Worm (Caenorhabditis elegans): ENCODE data around the gene scl-25.
"Not testable (repeated sequence)": the region's sequence is repeated elsewhere in the genome, so short reads cannot be mapped to it uniquely, and the experiment has no call there.

Gene scl-25

DNA sequence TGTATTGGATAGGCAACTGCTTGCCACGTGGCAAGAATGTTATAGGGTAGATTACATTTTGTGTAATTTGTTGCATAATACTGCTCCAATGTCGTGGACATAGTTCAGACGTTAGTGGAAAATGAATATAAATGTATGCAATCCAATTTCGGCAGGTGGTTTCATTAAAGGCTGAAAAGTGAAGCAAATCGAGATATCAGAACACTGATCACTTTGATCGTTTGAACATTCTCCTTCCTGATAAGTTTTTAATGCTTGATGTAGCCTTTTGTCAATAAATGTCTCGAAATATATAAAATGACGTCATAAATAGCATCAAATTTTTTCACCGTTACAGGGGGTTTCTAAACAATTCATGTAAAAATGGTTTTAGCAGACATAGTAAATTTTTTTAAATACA lies 5.1 kb upstream of the scl-25 start, which contains the start of gene srh-109:
Gene srh-109 (minus strand): TSS at position 101 of the 400 bp plus-strand sequence.
- TF ChIP-seq W03F9.2 (tag; optimal IDR thresholded peaks at IDR 0.05) (no peak), dao-5 (tag; optimal IDR thresholded peaks at IDR 0.05) (no peak), him-1 (tag; optimal IDR thresholded peaks at IDR 0.05) (no peak)

DNA sequence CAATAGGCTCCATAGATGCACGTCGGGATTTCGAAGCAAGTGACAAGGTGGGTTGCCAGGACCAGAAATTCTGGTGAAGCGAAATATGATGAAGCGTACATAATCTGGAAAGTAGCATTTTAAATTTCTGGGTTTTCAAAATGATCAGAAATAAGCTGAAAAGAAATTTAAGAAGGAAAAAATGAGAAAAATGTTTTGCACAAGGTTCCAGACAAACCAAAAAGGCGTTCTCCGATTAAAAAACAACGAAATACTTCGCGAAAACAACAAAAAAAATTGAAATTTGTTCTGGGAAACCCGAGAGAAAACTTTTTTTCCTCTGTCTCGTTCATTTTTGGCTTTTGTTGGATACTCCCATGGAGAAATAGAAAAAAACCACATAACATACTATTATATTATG lies 2.2 kb upstream of the scl-25 start, which contains the start of gene srh-252:
Gene srh-252 (minus strand): TSS at position 101 of the 400 bp plus-strand sequence.
- TF ChIP-seq W03F9.2 (tag; optimal IDR thresholded peaks at IDR 0.05) (no peak), him-1 (tag; optimal IDR thresholded peaks at IDR 0.05) (no peak), dao-5 (tag; optimal IDR thresholded peaks at IDR 0.05) (no peak)

DNA sequence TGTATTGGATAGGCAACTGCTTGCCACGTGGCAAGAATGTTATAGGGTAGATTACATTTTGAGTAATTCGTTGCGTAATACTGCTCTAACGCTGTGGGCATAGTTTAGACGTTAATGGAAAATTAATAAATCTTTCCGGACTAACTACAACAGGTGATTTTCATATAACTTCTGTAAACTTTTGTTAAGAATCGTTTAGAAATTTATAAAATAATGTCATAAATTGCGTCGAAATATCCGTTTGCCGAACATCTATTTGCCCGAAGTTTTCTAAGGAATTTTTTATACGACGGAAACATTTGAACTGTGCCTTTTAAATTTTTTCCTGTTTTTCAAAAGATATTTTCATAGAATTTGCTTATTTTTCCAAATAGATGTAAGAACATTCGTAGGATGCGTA lies 630 bp downstream of the scl-25 start, which contains the start of gene srh-112:
Gene srh-112 (minus strand): TSS at position 101 of the 400 bp plus-strand sequence.
- no peak for TF ChIP-seq W03F9.2 (tag; optimal IDR thresholded peaks at IDR 0.05)
- no peak for TF ChIP-seq him-1 (tag; optimal IDR thresholded peaks at IDR 0.05)
- TF ChIP-seq dao-5 (tag; optimal IDR thresholded peaks at IDR 0.05): no peak

DNA sequence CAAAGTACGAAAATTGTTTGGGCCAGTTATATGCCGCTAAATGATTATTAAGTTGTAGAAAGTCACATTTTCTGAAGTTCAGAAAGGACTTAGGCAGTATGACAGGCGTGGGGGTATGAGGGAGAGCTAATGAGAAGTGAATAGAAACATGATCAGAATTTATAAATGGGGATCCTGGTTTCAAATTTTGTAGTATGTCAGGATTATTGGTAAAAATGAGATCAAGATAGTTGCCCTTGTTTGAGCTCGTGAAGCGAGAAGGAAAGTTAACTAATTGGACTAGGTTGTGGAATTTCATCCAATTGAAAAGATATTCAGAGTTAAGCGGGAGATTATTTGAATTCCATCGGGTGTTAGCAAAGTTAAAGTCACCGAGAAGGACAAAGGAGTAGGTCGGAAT lies 6.9 kb downstream of the scl-25 start:
- TF ChIP-seq dao-5 (tag; optimal IDR thresholded peaks at IDR 0.05) (no peak), W03F9.2 (tag; optimal IDR thresholded peaks at IDR 0.05) (no peak), him-1 (tag; optimal IDR thresholded peaks at IDR 0.05) (no peak)

DNA sequence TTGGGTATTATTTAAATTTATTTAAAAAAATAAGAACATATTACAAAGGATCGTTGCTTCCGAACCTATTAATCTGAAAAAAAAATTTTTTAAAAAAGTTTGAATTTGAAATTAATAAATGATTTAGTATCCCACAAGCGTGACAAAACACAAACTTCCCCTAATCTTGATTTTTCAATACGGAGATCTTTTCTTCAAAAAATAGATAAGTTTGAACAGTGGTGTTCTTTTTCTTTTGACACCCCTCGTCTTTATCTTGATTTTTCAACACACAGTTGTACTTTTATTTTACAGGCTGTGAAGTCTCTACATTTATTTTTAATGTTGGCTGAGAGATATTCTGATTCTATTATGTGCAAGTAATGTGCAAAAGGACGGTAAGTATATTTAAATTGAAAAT lies 10.9 kb downstream of the scl-25 start, which contains the start of gene T19C9.10:
Gene T19C9.10 (plus strand): TSS at position 248 of the 400 bp plus-strand sequence.
- TF ChIP-seq him-1 (tag; optimal IDR thresholded peaks at IDR 0.05) (no peak), dao-5 (tag; optimal IDR thresholded peaks at IDR 0.05) (no peak)

DNA sequence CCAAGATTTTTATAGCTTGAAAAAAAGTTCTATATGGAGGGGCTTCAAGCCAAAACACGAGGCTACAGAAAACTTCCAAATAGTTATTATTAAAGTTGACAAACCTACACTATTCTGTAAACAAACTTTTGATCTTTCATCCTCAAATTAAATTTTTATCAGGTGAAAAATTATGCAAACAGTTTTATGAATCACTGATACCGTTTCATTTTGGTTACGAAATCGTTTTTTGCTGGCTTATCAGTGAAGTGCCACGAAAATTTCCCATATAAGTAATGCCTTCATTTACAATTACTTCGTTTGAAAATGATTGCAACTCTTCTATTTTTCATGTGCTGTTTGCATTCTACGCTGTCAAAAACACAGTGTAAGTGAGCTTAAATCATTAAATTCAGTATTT lies 13.3 kb downstream of the scl-25 start, which contains the start of gene T19C9.8:
Gene T19C9.8 (plus strand): TSS at position 299 of the 400 bp plus-strand sequence.
- TF ChIP-seq him-1 (tag; optimal IDR thresholded peaks at IDR 0.05): no peak
- TF ChIP-seq dao-5 (tag; optimal IDR thresholded peaks at IDR 0.05): no peak
- no peak for TF ChIP-seq W03F9.2 (tag; optimal IDR thresholded peaks at IDR 0.05)

DNA sequence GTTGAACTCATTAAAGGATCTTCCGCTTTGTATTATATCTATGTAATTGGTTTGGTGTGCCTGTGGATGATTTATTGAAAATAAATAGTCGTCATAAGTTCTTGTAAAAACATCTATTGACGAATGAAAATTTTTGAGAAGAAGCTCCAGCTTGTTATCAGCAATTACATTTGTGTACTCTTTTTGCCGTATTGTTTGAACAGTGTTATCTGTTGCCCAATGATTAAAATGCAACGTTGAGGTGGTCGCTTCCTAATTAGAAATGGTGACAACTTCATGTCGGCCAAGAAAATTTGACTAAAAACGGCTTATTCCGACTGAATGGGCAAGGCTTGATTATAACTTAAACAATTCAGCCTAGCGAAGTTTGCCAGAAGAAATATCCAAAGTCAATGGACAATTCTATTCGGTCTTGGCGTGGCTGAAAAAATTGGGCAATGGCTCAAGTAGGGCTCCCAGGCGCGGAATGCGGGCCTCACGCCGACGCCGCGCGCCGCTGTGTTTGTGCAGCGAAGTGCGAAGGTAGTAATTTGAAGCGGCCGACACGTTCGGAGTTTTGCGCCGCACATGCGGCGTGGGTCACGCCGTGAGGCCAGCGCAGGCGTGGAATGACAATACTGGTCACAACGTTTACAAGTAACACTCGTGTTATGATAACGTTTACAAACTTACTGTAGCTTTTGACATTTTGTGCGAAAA lies 15.2 kb downstream of the scl-25 start:
- TF ChIP-seq him-1 (tag; optimal IDR thresholded peaks at IDR 0.05) (no peak), W03F9.2 (tag; optimal IDR thresholded peaks at IDR 0.05) (no peak), dao-5 (tag; optimal IDR thresholded peaks at IDR 0.05) (no peak)

DNA sequence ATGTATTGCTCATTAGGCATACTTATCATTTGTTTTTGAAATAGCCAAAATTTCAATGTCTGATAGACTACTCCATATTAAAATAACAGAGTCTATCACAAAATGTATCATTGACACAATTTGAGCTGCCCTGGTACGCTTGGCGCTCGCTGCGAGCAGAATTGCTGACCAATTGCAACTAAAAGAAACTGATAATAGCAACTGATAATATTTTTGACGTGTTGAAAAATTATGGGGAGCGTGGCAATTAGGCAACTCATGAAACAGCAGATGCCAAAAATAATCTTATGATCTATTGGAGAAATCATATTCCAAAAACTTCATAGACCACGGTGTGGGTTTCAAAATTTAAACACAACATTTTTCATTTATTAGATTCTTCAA lies 15.8 kb downstream of the scl-25 start:
- TF ChIP-seq him-1 (tag; optimal IDR thresholded peaks at IDR 0.05) (no peak), dao-5 (tag; optimal IDR thresholded peaks at IDR 0.05) (no peak), W03F9.2 (tag; optimal IDR thresholded peaks at IDR 0.05) (no peak)

DNA sequence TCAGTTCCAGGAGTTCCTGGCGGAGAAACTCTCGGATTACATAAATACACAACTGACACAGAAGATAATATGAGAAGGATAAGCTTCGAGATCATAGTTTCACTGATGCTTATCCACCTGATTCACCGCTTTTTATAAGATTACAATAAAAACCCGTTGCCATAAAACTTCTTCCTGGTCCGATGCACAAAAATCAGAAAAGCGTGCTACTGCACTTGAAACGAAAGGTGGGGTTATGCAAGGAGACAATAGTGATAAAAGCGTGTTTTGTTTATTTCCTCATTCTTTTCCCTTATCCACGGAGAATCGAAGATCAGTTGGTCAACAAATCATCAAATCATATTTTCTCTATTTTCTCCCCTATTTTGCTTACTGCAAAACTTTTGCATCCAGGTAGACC lies 17.1 kb downstream of the scl-25 start, which contains the start of gene Y68A4B.3:
Gene Y68A4B.3 (minus strand): TSS at position 101 of the 400 bp plus-strand sequence.
- TF ChIP-seq him-1 (tag; optimal IDR thresholded peaks at IDR 0.05) (no peak), W03F9.2 (tag; optimal IDR thresholded peaks at IDR 0.05) (no peak), dao-5 (tag; optimal IDR thresholded peaks at IDR 0.05) (no peak)

DNA sequence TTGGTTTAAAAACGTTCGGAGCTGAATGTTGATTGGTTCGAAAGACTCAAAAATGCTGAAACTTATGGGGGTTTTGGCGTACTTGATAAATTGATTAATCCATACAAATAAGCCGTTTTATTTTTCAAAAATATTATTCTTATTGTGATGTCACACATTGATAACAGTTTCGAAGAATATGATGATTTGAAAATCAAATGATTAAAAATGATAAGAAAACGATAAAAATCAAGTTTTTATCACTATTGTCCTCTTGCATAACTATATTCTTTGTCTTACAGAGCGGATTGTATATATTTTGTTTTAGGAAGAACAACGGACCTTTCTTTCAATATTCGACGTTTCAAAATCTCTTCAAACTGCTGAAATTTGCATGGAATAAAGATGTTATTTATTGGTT lies 17.5 kb downstream of the scl-25 start:
- TF ChIP-seq him-1 (tag; optimal IDR thresholded peaks at IDR 0.05) (no peak), W03F9.2 (tag; optimal IDR thresholded peaks at IDR 0.05) (no peak), dao-5 (tag; optimal IDR thresholded peaks at IDR 0.05) (no peak)

DNA sequence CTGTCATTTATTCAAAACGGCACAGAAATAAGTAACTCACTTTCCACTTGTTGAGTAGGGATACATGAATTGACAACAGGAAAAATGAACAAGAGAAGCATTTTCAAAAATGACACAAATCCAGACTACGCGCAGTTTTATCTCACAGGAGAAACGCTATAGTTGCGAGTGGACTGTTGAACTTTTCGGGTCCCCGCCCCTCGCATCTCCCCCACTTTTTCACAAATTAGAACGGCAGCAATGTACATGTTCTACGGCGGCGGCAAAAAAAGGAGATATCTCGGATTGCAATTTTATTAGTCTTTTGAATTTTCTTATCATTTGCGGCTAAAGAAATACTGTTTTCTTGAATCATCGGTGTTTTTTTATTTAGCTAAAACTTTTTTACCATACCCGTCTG lies 19.9 kb downstream of the scl-25 start, which contains the start of gene clec-242:
Gene clec-242 (minus strand): TSS at position 101 of the 400 bp plus-strand sequence.
- TF ChIP-seq W03F9.2 (tag; optimal IDR thresholded peaks at IDR 0.05) (no peak), dao-5 (tag; optimal IDR thresholded peaks at IDR 0.05) (no peak), him-1 (tag; optimal IDR thresholded peaks at IDR 0.05) (no peak)

DNA sequence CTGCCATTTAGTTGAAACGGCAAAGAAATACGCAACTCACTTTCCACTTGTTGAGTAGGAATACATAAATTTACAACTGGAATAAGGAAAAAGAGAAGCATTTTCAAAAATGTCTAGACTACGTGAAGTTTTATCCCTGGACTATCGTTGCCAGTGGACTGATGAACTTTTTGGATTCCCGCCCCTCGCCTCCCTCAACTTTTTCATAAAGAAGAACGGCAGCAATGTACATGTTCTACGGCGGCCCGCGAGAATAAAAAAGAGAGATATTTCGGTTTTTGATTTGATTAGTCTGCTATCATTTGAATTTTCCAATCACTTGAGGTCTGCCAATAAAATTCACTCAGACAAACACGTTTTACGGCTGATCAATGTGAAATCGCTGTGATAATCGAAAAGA lies 23.4 kb downstream of the scl-25 start, which contains the start of gene clec-243:
Gene clec-243 (minus strand): TSS at position 101 of the 400 bp plus-strand sequence.
- TF ChIP-seq him-1 (tag; optimal IDR thresholded peaks at IDR 0.05) (no peak), dao-5 (tag; optimal IDR thresholded peaks at IDR 0.05) (no peak), W03F9.2 (tag; optimal IDR thresholded peaks at IDR 0.05) (no peak)

DNA sequence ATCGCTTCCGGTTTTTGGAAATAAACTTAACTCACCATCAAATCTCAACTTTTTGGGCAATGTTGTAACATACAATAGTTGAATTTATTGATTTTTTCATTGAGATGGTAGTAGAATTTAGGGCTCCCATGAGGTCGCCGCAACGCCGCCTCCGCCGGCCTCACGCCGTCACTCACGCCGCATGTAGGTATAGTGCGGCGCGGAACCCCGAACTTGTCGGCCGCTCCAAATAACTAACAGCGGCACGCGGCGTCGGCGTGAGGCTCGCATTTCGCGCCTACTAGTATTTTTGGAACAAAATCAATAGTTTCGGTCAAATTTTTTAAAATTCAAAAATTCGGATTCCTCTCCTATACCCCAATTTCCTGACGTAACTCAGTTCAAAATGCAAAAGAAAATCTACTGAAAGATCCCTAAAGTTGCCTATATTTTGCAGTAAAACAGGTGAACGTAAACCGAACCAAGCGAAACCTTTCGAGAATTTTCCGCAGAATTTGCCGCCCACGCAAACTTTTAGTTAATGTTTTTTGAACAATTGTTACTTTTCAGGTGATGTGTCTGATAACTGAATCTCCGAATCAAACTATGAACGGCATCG lies 26.0 kb downstream of the scl-25 start, which contains the start of gene Y61B8A.6:
Gene Y61B8A.6 (plus strand): TSS at position 548 of the 598 bp plus-strand sequence.
- TF ChIP-seq W03F9.2 (tag; optimal IDR thresholded peaks at IDR 0.05) (no peak), him-1 (tag; optimal IDR thresholded peaks at IDR 0.05) (no peak), dao-5 (tag; optimal IDR thresholded peaks at IDR 0.05) (no peak)

DNA sequence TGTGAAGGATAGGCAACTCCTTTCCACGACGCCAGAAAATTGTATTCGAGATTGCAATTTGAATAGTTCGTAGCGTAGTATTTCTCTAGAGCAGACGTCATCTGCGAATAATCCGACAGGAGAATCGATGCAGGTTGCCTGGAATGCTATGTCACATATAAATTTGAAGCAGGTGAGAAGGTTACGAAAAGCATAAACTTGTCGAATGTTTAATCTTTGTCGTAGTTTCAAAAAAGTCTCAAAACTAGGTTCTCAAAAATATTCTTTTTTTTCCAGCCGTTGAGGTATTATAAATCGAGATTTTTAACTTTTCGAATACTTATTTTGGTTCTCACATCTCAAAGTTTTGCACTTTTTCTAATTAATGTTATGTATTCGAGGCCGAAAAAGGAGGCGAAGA lies 29.5 kb downstream of the scl-25 start, which contains the start of gene srh-116:
Gene srh-116 (minus strand): TSS at position 101 of the 400 bp plus-strand sequence.
- not testable (repeated sequence) for TF ChIP-seq dao-5, him-1, W03F9.2 (tag; optimal IDR thresholded peaks at IDR 0.05)
